ENCODE assay signal across 2 fruit fly cellular contexts in genomic region chr3R:9595681-9596357, dm6.
TF ChIP-seq lines count a peak whose summit lies in the region.

No protein-coding gene starts in this region.

- no peak for TF ChIP-seq CTCF in whole organism, embryonic (GFP tag; optimal IDR thresholded peaks at IDR 0.05; lab: Kevin White, UChicago)

TF ChIP-seq in whole organism, embryonic, 481 proteins besides CTCF, POLR2A, EP300 and RAD21:
- 0 out of 4 replicates have a peak, but pooled peaks have one; percentile 36 for TF ChIP-seq chinmo (GFP tag; IDR thresholded peaks at IDR 0.05; lab: Robert Waterston, UW; ENCODE audit: partially characterized antibody)
- peak; percentile 86 for TF ChIP-seq grn (GFP tag; optimal IDR thresholded peaks at IDR 0.05; lab: Kevin White, UChicago)
- peak; percentile 35 for TF ChIP-seq Vsx1 (GFP tag; optimal IDR thresholded peaks at IDR 0.05; lab: Kevin White, UChicago)
- no peak for TF ChIP-seq pnt (GFP tag; optimal IDR thresholded peaks at IDR 0.05; lab: Kevin White, UChicago)
- TF ChIP-seq eve (GFP tag; optimal IDR thresholded peaks at IDR 0.05; lab: Kevin White, UChicago) = peak in 1 of 2 experiments; percentile 69
- TF ChIP-seq exex (tag; optimal IDR thresholded peaks at IDR 0.05; lab: Kevin White, UChicago) = peak; percentile 65
- TF ChIP-seq sens (GFP tag; lab: Kevin White, UChicago) = peak; percentile 59
- TF ChIP-seq cwo (GFP tag; optimal IDR thresholded peaks at IDR 0.05; lab: Kevin White, UChicago) = peak; percentile 2
- TF ChIP-seq tll (GFP tag; optimal IDR thresholded peaks at IDR 0.05; lab: Kevin White, UChicago) = peak in 1 of 2 experiments; percentile 65
- no peak for TF ChIP-seq CG18262 (tag; optimal IDR thresholded peaks at IDR 0.05; lab: Kevin White, UChicago)
- no peak for TF ChIP-seq CG2889 (GFP tag; IDR thresholded peaks at IDR 0.05; lab: Robert Waterston, UW)
- peak; percentile 89 for TF ChIP-seq CG15479 (GFP tag; optimal IDR thresholded peaks at IDR 0.05; lab: Kevin White, UChicago)
- peak; percentile 16 for TF ChIP-seq sug (tag; optimal IDR thresholded peaks at IDR 0.05; lab: Kevin White, UChicago)
- TF ChIP-seq chn (GFP tag; optimal IDR thresholded peaks at IDR 0.05; lab: Kevin White, UChicago) = no peak
- peak; percentile 38 for TF ChIP-seq Med (GFP tag; lab: Kevin White, UChicago)

TF ChIP-seq in whole organism, prepupa, 60 proteins besides CTCF, POLR2A, EP300 and RAD21:
- TF ChIP-seq CG8319 (GFP tag; optimal IDR thresholded peaks at IDR 0.05; lab: Kevin White, UChicago) (no peak), fkh (GFP tag; optimal IDR thresholded peaks at IDR 0.05; lab: Kevin White, UChicago) (peak; percentile 47)
TF ChIP-seq in whole organism, prepupa: peak in this region for 1.
